Worm (Caenorhabditis elegans) whole organism, midembryonic: ENCODE data around the gene srt-35.

Experiments used
- flt-1 ChIP-seq: fragments of 200-800 bp; sonication (Bioruptor generic); IDR thresholded peaks from 2 replicates; pipeline ENCODE4 v1.3.6; 2022; ENCODE audit warnings: missing genetic modification characterization, missing compliant biosample characterization
- klf-2 ChIP-seq: fragments of 200-800 bp; sonication (Bioruptor generic); conservative IDR thresholded peaks from 2 replicates; pipeline ENCODE4 v1.3.6; 2022; ENCODE audit warnings: missing genetic modification reagents, missing genetic modification characterization, missing compliant biosample characterization

- TF ChIP-seq flt-1 (GFP tag; lab: Robert Waterston, UW) (no peak), klf-2 (no peak)
Observed at ce11 chrV:4211521-4211920, 52.9 kb downstream of the srt-35 start.
